Worm (Caenorhabditis elegans) whole organism, L4 larva: ENCODE measurements around the gene ZK177.12.

Experiments
- Y5F2A.4 ChIP-seq: fragments of 200-800 bp; sonication (Bioruptor generic); optimal IDR thresholded peaks from 2 replicates; lab custom pipeline; 2018; ENCODE audit warnings: mild to moderate bottlenecking, missing genetic modification characterization, missing compliant biosample characterization
- daf-8 ChIP-seq: fragments of 200-800 bp; sonication (Bioruptor generic); IDR thresholded peaks from 2 replicates; pipeline ENCODE4 v1.3.6; 2022; ENCODE audit warnings: missing genetic modification characterization, missing compliant biosample characterization
- lin-15B ChIP-seq: fragments of 150-350 bp; sonication (generic microtip); optimal IDR thresholded peaks from 3 replicates; lab custom pipeline; 2014; ENCODE audit warnings: missing biosample characterization, missing genetic modification characterization
- nhr-237 ChIP-seq: sonication (generic microtip); optimal IDR thresholded peaks from 2 replicates; lab custom pipeline; 2017; ENCODE audit warnings: missing biosample characterization, missing genetic modification characterization
- pqm-1 ChIP-seq: sonication (generic microtip); optimal IDR thresholded peaks from 2 replicates; lab custom pipeline; 2017; ENCODE audit warnings: missing biosample characterization, missing genetic modification characterization

ce11 chrII:5570272-5570671, 48.8 kb downstream of the ZK177.12 start, which contains the start of the genes C17C3.1 and C17C3.15:
- TF ChIP-seq daf-8 (GFP tag; lab: Robert Waterston, UW) (no peak), Y5F2A.4 (GFP tag; lab: Kevin White, UChicago) (no peak), lin-15B (tag; lab: Kevin White, UChicago) (no peak), nhr-237 (no peak), pqm-1 (tag; lab: Kevin White, UChicago) (no peak)
